Fruit fly (Drosophila melanogaster): ENCODE data around the gene CG31668.

- TF ChIP-seq CTCF (optimal IDR thresholded peaks at IDR 0.05), result no peak
- no peak for TF ChIP-seq CG8478 (optimal IDR thresholded peaks at IDR 0.05)
Observed at dm6 chr2L:2198119-2198494, 7.9 kb downstream of the CG31668 start.
